Worm (Caenorhabditis elegans): Measurements from ENCODE around the gene F35H10.2.

ce11 chrIV:8328913-8329312, at the start of gene F35H10.2:
- TF ChIP-seq ceh-36 (tag; optimal IDR thresholded peaks at IDR 0.05) = no peak
- TF ChIP-seq ama-1 (optimal IDR thresholded peaks at IDR 0.05) = no peak
- no peak for TF ChIP-seq pes-1 (GFP tag; IDR thresholded peaks at IDR 0.05)
- no peak for TF ChIP-seq F13C5.2 (tag; optimal IDR thresholded peaks at IDR 0.05)
- no peak for TF ChIP-seq aly-1 (tag; optimal IDR thresholded peaks at IDR 0.05)
- no peak for TF ChIP-seq B0310.2 (tag; optimal IDR thresholded peaks at IDR 0.05)
- no peak for TF ChIP-seq flt-1 (GFP tag; IDR thresholded peaks at IDR 0.05)
- no peak for TF ChIP-seq hmbx-1 (tag; optimal IDR thresholded peaks at IDR 0.05)
- TF ChIP-seq scrt-1 (GFP tag; IDR thresholded peaks at IDR 0.05) = no peak

Data from whole organism, early embryonic.